Worm (Caenorhabditis elegans): Measurements from ENCODE around the gene fbxa-143.

The fbxa-143 gene

DNA sequence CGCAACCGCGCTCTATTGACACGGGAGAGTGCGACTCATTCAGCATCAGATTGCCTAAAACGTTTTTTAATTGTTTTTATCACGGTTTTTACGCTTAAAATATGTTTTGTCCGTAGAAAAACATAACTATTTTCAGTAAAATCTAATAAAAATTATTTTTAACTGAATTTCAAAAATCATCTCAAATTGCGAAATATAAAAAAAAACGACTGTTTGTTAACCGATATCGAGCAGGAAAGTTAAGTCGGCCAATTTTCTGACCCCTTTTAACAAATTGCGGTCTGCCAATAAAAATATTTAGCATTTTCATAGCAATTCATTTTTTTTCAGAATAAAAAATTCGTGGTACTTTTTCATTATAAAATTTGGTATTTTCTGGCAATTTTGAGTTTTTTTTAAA, 6.8 kb downstream of the fbxa-143 start:
- no peak for TF ChIP-seq ceh-14 (tag; optimal IDR thresholded peaks at IDR 0.05)
- no peak for TF ChIP-seq fkh-10 (GFP tag; optimal IDR thresholded peaks at IDR 0.05)
- no peak for TF ChIP-seq ref-2 (tag; optimal IDR thresholded peaks at IDR 0.05)
- TF ChIP-seq ceh-45 (GFP tag; IDR thresholded peaks at IDR 0.05) = no peak
- TF ChIP-seq dve-1 (tag; optimal IDR thresholded peaks at IDR 0.05) = no peak
- TF ChIP-seq unc-42 (tag; optimal IDR thresholded peaks at IDR 0.05) = no peak
- no peak for TF ChIP-seq ceh-22 (tag; optimal IDR thresholded peaks at IDR 0.05)
- no peak for TF ChIP-seq ama-1 (optimal IDR thresholded peaks at IDR 0.05)
- no peak for TF ChIP-seq hlh-6 (tag; optimal IDR thresholded peaks at IDR 0.05)
- TF ChIP-seq C38D4.7 (GFP tag; optimal IDR thresholded peaks at IDR 0.05) = no peak

DNA sequence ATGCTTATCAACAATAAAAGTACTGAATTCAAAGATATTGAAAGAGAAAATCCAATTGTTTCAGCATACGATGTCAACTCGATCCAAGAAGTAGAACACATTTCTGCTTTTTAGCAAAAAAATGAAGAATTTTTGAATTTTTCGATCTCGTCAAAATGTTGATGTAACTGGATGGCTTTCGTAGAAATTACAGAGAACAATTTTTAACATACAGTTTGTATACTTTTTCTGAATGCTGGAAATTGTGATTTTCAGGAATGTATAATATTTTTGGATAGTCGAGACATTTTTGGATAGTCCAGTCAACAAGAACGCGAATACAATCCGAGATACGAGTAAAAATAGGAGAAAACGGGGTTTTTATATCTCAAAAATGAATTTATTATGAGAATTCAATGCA, 8.7 kb downstream of the fbxa-143 start, which contains the start of gene str-103:
str-103 (minus strand) TSS at position 101 of the 400 bp plus-strand sequence.
- no peak for TF ChIP-seq rnt-1 (tag; optimal IDR thresholded peaks at IDR 0.05)
- no peak for TF ChIP-seq elt-2 (tag; optimal IDR thresholded peaks at IDR 0.05)
- no peak for TF ChIP-seq unc-86 (tag; optimal IDR thresholded peaks at IDR 0.05)
- no peak for TF ChIP-seq unc-3 (GFP tag; conservative IDR thresholded peaks at IDR 0.05)
- TF ChIP-seq unc-3 (tag; optimal IDR thresholded peaks at IDR 0.05) = no peak
- TF ChIP-seq pqm-1 (tag; optimal IDR thresholded peaks at IDR 0.05) = no peak
- no peak for TF ChIP-seq syd-9 (tag; optimal IDR thresholded peaks at IDR 0.05)
- no peak for TF ChIP-seq pat-9 (tag; optimal IDR thresholded peaks at IDR 0.05)
- TF ChIP-seq ama-1 (optimal IDR thresholded peaks at IDR 0.05) = no peak
- TF ChIP-seq tbx-7 (tag; optimal IDR thresholded peaks at IDR 0.05) = no peak
- TF ChIP-seq lim-6 (tag; optimal IDR thresholded peaks at IDR 0.05) = no peak
- TF ChIP-seq Y22D7AL.16 (tag; optimal IDR thresholded peaks at IDR 0.05) = no peak
- no peak for TF ChIP-seq sdc-2 (tag; optimal IDR thresholded peaks at IDR 0.05)
- no peak for TF ChIP-seq nhr-232 (tag; optimal IDR thresholded peaks at IDR 0.05)
- no peak for TF ChIP-seq C08G9.2 (tag; optimal IDR thresholded peaks at IDR 0.05)
- TF ChIP-seq odd-2 (tag; optimal IDR thresholded peaks at IDR 0.05) = no peak
- TF ChIP-seq ceh-45 (GFP tag; IDR thresholded peaks at IDR 0.05) = no peak

DNA sequence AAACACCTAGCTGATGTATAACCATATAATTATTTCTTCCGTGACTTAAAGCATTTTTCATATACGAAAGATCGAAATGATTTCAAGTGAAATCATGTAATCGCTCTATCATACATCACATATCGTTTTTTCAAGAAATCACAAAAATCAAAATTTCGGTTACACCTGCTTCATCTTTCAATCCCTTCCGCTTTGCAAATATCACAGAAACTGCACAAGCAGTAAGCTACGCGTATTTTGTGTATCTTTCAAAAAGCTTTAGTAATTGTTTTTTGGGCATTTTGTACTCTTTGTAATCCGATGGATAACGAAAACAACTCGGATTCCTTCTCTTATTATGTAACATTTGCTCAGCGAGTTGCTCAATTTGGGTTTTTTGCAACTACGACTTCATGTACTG, 11.9 kb downstream of the fbxa-143 start, which contains the start of gene str-25:
str-25 (plus strand) TSS at position 301 of the 400 bp plus-strand sequence.
- TF ChIP-seq ceh-6 (GFP tag; optimal IDR thresholded peaks at IDR 0.05) (no peak), ceh-22 (tag; optimal IDR thresholded peaks at IDR 0.05) (no peak), K09A11.1 (tag; optimal IDR thresholded peaks at IDR 0.05; ENCODE audit: insufficient read depth) (no peak), elt-2 (tag; optimal IDR thresholded peaks at IDR 0.05) (no peak), pag-3 (tag; optimal IDR thresholded peaks at IDR 0.05; ENCODE audit: borderline replicate concordance) (no peak)

DNA sequence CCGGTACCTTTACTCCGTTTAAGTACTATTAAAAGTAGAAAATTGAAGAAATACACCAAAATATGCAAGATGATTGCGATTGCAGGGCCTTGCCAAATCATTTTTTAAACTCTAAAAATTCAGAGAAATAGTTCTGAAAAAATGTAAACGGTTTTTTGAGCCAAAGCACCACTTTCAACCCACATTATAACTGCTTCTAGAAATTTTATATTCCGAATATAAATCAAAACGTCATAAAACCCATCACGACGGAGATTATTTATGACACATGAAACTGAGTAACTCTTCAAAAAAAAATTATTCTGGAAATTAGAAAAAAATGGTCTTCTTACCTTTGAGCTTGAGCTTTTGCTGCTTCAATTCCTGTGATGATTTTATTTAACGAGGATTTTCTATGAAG, 13.1 kb downstream of the fbxa-143 start, which contains the start of gene srxa-16:
srxa-16 (minus strand) TSS at position 101 of the 400 bp plus-strand sequence.
- TF ChIP-seq fax-1 (tag; optimal IDR thresholded peaks at IDR 0.05) (no peak), ttx-3 (tag; optimal IDR thresholded peaks at IDR 0.05) (no peak), hlh-8 (tag; optimal IDR thresholded peaks at IDR 0.05) (no peak), pros-1 (tag; optimal IDR thresholded peaks at IDR 0.05) (no peak), syd-9 (tag; optimal IDR thresholded peaks at IDR 0.05) (no peak), npax-4 (tag; optimal IDR thresholded peaks at IDR 0.05) (no peak), gmeb-2 (tag; optimal IDR thresholded peaks at IDR 0.05) (no peak), Y22D7AL.16 (tag; optimal IDR thresholded peaks at IDR 0.05) (no peak), fkh-10 (GFP tag; optimal IDR thresholded peaks at IDR 0.05) (no peak), ahr-1 (tag; optimal IDR thresholded peaks at IDR 0.05) (no peak)

DNA sequence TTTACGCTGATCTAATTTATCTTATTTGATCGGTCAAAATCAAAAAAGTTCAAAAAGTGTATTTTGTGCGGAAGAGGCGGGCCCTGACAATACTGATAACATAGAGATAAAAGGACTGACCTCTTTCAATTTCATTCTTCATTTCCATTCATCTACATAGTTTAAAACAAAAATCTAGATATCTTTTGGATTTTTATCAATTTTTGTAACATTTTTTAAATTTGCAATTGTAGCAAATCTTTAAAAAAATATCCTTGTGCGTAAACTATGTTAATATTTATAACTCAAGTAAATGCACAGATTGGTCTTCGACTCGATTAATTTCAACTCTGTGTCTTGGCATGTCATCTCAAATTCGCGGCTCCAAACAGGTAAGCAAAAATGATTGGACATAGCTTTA, 23.7 kb downstream of the fbxa-143 start, which contains the start of gene argk-1:
argk-1 (plus strand) TSS at position 301 of the 400 bp plus-strand sequence.
- TF ChIP-seq dve-1 (tag; optimal IDR thresholded peaks at IDR 0.05) = no peak
- no peak for TF ChIP-seq sox-2 (GFP tag; IDR thresholded peaks at IDR 0.05)
- TF ChIP-seq tbx-2 (tag; optimal IDR thresholded peaks at IDR 0.05) = no peak
- no peak for TF ChIP-seq hlh-15 (tag; optimal IDR thresholded peaks at IDR 0.05)
- TF ChIP-seq elt-4 (tag; optimal IDR thresholded peaks at IDR 0.05) = no peak
- no peak for TF ChIP-seq fkh-10 (GFP tag; optimal IDR thresholded peaks at IDR 0.05)
- TF ChIP-seq pag-3 (tag; optimal IDR thresholded peaks at IDR 0.05; ENCODE audit: borderline replicate concordance) = no peak
- no peak for TF ChIP-seq K02D7.2 (tag; optimal IDR thresholded peaks at IDR 0.05)
- TF ChIP-seq K09A11.1 (tag; optimal IDR thresholded peaks at IDR 0.05; ENCODE audit: insufficient read depth) = no peak
- TF ChIP-seq nhr-232 (tag; optimal IDR thresholded peaks at IDR 0.05) = no peak
- TF ChIP-seq ahr-1 (tag; optimal IDR thresholded peaks at IDR 0.05) = no peak
- TF ChIP-seq ceh-18 (tag; optimal IDR thresholded peaks at IDR 0.05) = no peak
- TF ChIP-seq madf-2 (tag; optimal IDR thresholded peaks at IDR 0.05) = no peak
- no peak for TF ChIP-seq ttx-3 (tag; optimal IDR thresholded peaks at IDR 0.05)
- TF ChIP-seq ets-4 (tag; optimal IDR thresholded peaks at IDR 0.05) = no peak
- TF ChIP-seq unc-3 (GFP tag; conservative IDR thresholded peaks at IDR 0.05) = no peak
- TF ChIP-seq unc-3 (tag; optimal IDR thresholded peaks at IDR 0.05) = no peak

Measured in whole organism, late embryonic.